Fruit fly (Drosophila melanogaster): ENCODE results near the gene CG4594.

DNA sequence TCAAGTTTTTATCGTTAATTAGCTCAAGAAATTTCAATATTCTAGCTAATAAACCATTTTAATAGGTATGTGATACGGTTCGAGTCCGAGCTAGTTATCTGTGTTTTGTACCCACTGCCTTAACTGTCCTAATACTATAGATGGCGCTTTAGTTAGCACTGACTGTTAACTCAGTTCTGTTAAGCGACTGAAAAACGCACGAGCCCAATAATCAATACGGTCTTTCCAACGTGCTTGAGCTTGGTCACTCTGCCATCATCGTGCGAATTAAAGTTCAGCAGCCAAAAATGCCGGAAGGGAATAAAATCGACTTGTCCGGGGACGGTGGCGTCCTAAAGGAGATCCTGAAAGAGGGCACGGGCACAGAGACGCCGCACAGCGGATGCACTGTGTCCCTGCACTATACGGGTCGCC lies 32.1 kb upstream of the CG4594 start, which contains the start of gene Fkbp59:
- TF ChIP-seq CG10348 (GFP tag; IDR thresholded peaks at IDR 0.05) (no peak), CG8301 (tag; optimal IDR thresholded peaks at IDR 0.05) (no peak), CG17806 (tag; optimal IDR thresholded peaks at IDR 0.05) (no peak), CG8159 (tag; optimal IDR thresholded peaks at IDR 0.05) (no peak), CG15710 (tag; optimal IDR thresholded peaks at IDR 0.05) (no peak), Pif1A (GFP tag; optimal IDR thresholded peaks at IDR 0.05) (no peak), D1 (tag; optimal IDR thresholded peaks at IDR 0.05) (no peak), fd96Ca (GFP tag; IDR thresholded peaks at IDR 0.05) (no peak), CG32121 (GFP tag; IDR thresholded peaks at IDR 0.05) (no peak), CG34367 (tag; optimal IDR thresholded peaks at IDR 0.05) (no peak), rn (GFP tag; IDR thresholded peaks at IDR 0.05) (no peak), CG9948 (tag; optimal IDR thresholded peaks at IDR 0.05) (no peak), Snoo (tag; optimal IDR thresholded peaks at IDR 0.05) (no peak)
